Worm (Caenorhabditis elegans) whole organism, young adult: ENCODE data around the gene nhr-88.

Experiments used
- C06A6.2 ChIP-seq: fragments of 200-800 bp; sonication (Bioruptor generic); conservative IDR thresholded peaks from 2 replicates; pipeline ENCODE4 v1.3.6; 2022; ENCODE audit warnings: missing genetic modification characterization, missing compliant biosample characterization
- akir-1 ChIP-seq: fragments of 200-800 bp; sonication (Bioruptor generic); optimal IDR thresholded peaks from 2 replicates; lab custom pipeline; 2018; ENCODE audit warnings: mild to moderate bottlenecking, missing genetic modification characterization, moderate library complexity, missing compliant biosample characterization
- ama-1 ChIP-seq, 3 experiments: fragments of 150-350 bp in 1 of 3; sonication (generic microtip) in 2 of 3; optimal IDR thresholded peaks; 2 replicates each; lab custom pipeline; 2014 to 2018; ENCODE audit warnings: missing biosample characterization in 2 of 3, missing genetic modification characterization in 2 of 3, missing genetic modification reagents in 2 of 3
- lin-35 ChIP-seq, 3 experiments: fragments of 150-350 bp in 2 of 3; sonication (generic microtip) in 1 of 3; optimal IDR thresholded peaks; 2 replicates each; lab custom pipeline; 2014 to 2018; ENCODE audit warnings: missing biosample characterization in 3 of 3, missing genetic modification characterization in 3 of 3, missing genetic modification reagents in 3 of 3
- lir-1 ChIP-seq: fragments of 200-800 bp; sonication (Bioruptor generic); conservative IDR thresholded peaks from 2 replicates; pipeline ENCODE4 v1.3.6; 2022; ENCODE audit warnings: missing genetic modification reagents, missing genetic modification characterization, missing compliant biosample characterization
- pha-4 ChIP-seq: fragments of 150-350 bp; sonication (generic microtip); optimal IDR thresholded peaks from 2 replicates; lab custom pipeline; 2014; ENCODE audit warnings: missing biosample characterization, missing genetic modification reagents, missing genetic modification characterization
- sptf-2 ChIP-seq: fragments of 200-800 bp; sonication (Bioruptor generic); optimal IDR thresholded peaks from 2 replicates; lab custom pipeline; 2018; ENCODE audit warnings: mild to moderate bottlenecking, missing genetic modification characterization, missing compliant biosample characterization
- tbx-9 ChIP-seq: sonication (generic microtip); optimal IDR thresholded peaks from 2 replicates; lab custom pipeline; 2016; ENCODE audit warnings: borderline replicate concordance, missing genetic modification characterization, inconsistent platforms, missing compliant biosample characterization
- unc-130 ChIP-seq: sonication (generic microtip); optimal IDR thresholded peaks from 2 replicates; lab custom pipeline; 2016; ENCODE audit warnings: missing genetic modification reagents, missing genetic modification characterization, missing compliant biosample characterization

DNA sequence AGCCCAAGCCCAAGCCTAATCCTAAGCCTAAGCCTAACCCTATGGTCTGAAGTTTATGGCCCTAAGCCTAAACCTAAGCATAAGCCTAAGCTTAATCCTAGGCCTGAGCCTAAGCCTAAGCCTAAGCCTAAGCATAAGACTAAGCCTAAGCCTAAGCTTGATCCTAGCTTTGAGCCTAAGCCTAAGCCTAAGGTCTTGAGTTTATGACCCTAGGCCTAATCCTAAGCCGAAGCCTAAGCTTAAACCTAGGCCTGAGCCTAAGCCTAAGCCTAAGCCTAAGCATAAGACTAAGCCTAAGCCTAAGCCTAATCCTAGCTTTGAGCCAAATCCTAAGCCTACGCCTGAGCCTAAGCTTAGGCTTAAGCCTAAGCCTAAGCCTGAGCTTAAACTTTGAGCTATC lies 2.6 kb downstream of the nhr-88 start:
- no peak for TF ChIP-seq pha-4
- no peak for TF ChIP-seq lin-35 (GFP tag; optimal IDR thresholded peaks at IDR 0.05; lab: Kevin White, UChicago)
- TF ChIP-seq unc-130 (GFP tag; lab: Kevin White, UChicago), result no peak
- TF ChIP-seq akir-1 (GFP tag; lab: Kevin White, UChicago), result no peak
- TF ChIP-seq sptf-2 (GFP tag; lab: Kevin White, UChicago), result no peak
- no peak for TF ChIP-seq lir-1 (GFP tag; lab: Robert Waterston, UW)
- TF ChIP-seq C06A6.2 (GFP tag; lab: Robert Waterston, UW), result no peak
- TF ChIP-seq tbx-9 (tag; lab: Kevin White, UChicago), result no peak
- TF ChIP-seq ama-1 (optimal IDR thresholded peaks at IDR 0.05; lab: Kevin White, UChicago), result no peak
- TF ChIP-seq ama-1 (GFP tag; optimal IDR thresholded peaks at IDR 0.05; lab: Kevin White, UChicago), result no peak
